Fruit fly (Drosophila melanogaster): ENCODE data around the gene CG1273.
A peak's percentile ranks its signal among the peaks of the same experiment; 100 is the strongest.

CG1273 gene

DNA sequence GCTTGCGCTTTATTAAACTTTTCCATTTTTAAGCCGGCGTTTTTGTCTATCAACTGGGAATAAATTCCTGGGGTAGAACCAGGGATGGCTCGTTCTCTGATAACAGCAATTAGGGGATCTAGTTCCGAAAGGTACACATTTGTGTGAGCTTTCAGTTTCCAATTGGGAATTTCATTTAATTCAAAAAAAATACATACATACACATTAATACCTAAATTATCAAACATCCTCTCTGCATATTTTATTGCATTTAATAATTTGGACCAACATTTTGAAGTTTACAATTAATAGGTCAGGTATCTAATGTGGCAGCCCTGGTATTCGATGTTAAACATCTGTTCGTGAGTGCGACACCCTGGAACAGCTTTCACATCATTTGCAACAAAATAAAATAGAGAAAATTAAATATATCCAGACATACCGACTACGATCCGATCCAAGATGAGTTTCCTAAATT is 4.4 kb upstream of the CG1273 start, which contains the start of the genes CG15011 and CG1309 (continued):
- TF ChIP-seq Hr78 (GFP tag; optimal IDR thresholded peaks at IDR 0.05) (no peak), GATAd (GFP tag; optimal IDR thresholded peaks at IDR 0.05) (peak; percentile 88), dmrt93B (GFP tag; optimal IDR thresholded peaks at IDR 0.05) (peak; percentile 48), br (GFP tag; optimal IDR thresholded peaks at IDR 0.05) (peak; percentile 83), Hr83 (GFP tag; optimal IDR thresholded peaks at IDR 0.05; ENCODE audit: poor library complexity, severe bottlenecking) (peak; percentile 47), Vsx2 (GFP tag; optimal IDR thresholded peaks at IDR 0.05; ENCODE audit: partially characterized antibody) (no peak), Jra (GFP tag; optimal IDR thresholded peaks at IDR 0.05) (peak; percentile 86), Sp1 (GFP tag; optimal IDR thresholded peaks at IDR 0.05) (peak; percentile 86)

DNA sequence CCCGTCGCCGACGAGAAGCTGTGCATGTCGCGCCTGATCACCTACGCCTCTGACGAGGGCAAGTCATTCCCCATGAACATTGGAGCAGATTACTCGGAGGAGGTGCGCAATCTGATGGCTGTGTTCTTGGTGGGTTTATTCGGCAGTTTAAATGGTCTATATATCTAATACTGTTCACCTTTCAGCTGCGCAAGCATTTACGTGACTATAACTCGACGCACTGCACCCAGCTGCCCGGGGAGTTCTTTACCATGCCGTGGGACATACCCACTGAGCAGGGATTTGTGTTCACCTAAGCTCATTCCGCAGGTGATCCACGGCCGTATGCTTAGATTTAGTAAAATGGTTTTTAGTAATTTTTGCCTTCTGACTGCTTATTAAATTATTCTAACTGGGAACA is 2.3 kb upstream of the CG1273 start:
- TF ChIP-seq ey (GFP tag; optimal IDR thresholded peaks at IDR 0.05) = no peak
- no peak for TF ChIP-seq sage (GFP tag; optimal IDR thresholded peaks at IDR 0.05)

DNA sequence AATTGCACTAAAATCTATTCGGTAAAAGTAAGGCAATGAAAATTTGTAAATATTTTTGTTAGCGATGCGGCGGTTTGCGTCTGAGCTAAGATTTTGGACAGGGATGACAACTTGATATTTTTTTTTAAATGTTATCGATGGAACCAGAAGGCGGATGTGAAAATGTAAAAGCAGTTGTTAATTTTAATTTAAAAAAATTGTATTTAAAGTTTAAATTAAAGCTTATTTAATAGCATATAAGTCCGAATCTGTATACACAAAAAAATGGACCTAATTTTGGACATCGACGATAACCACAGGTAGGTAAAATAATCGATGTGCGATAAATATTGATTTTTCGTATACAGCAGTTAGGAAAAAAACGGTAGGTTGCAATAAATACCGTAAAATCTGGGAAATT is 1.1 kb upstream of the CG1273 start, which contains the start of the genes CG11586 and VhaM9.7-a:
Gene CG11586, minus strand, starts transcription at position 87 of the 400 bp plus-strand sequence.
Gene VhaM9.7-a, plus strand, starts transcription at position 322 of the 400 bp plus-strand sequence.
- TF ChIP-seq psq (GFP tag; optimal IDR thresholded peaks at IDR 0.05) = peak; percentile 4
- no peak for TF ChIP-seq brk (GFP tag; optimal IDR thresholded peaks at IDR 0.05)
- TF ChIP-seq dmrt93B (GFP tag; optimal IDR thresholded peaks at IDR 0.05) = no peak
- TF ChIP-seq Abd-B (GFP tag; optimal IDR thresholded peaks at IDR 0.05) = no peak
- TF ChIP-seq dsf (GFP tag; optimal IDR thresholded peaks at IDR 0.05; ENCODE audit: borderline replicate concordance) = no peak
- TF ChIP-seq woc (GFP tag; optimal IDR thresholded peaks at IDR 0.05) = no peak
- no peak for TF ChIP-seq dl (GFP tag; optimal IDR thresholded peaks at IDR 0.05; ENCODE audit: insufficient read depth in 1 of 2, partially characterized antibody in 2 of 2)
- TF ChIP-seq Rel (GFP tag; optimal IDR thresholded peaks at IDR 0.05) = no peak
- no peak for TF ChIP-seq Rel (tag; optimal IDR thresholded peaks at IDR 0.05)
- peak in 1 of 2 experiments; percentile 21 for TF ChIP-seq foxo (GFP tag; optimal IDR thresholded peaks at IDR 0.05)
- no peak for TF ChIP-seq fru (GFP tag; optimal IDR thresholded peaks at IDR 0.05)
- TF ChIP-seq OdsH (GFP tag; optimal IDR thresholded peaks at IDR 0.05) = peak; percentile 1
- TF ChIP-seq sage (GFP tag; optimal IDR thresholded peaks at IDR 0.05) = no peak
- TF ChIP-seq h (GFP tag; optimal IDR thresholded peaks at IDR 0.05) = peak; percentile 9
- TF ChIP-seq GATAd (GFP tag; optimal IDR thresholded peaks at IDR 0.05) = no peak
- no peak for TF ChIP-seq Sp1 (GFP tag; optimal IDR thresholded peaks at IDR 0.05)
- TF ChIP-seq HLH106 (tag; optimal IDR thresholded peaks at IDR 0.05) = no peak
- no peak for TF ChIP-seq br (GFP tag; optimal IDR thresholded peaks at IDR 0.05)
- no peak for TF ChIP-seq CG32264 (GFP tag; optimal IDR thresholded peaks at IDR 0.05)
- TF ChIP-seq usp (GFP tag; optimal IDR thresholded peaks at IDR 0.05) = no peak
- TF ChIP-seq jim (GFP tag; optimal IDR thresholded peaks at IDR 0.05) = no peak
- no peak for TF ChIP-seq Dfd (GFP tag; optimal IDR thresholded peaks at IDR 0.05)
- TF ChIP-seq rgr (GFP tag; optimal IDR thresholded peaks at IDR 0.05) = peak; percentile 18
- TF ChIP-seq Hr83 (GFP tag; optimal IDR thresholded peaks at IDR 0.05; ENCODE audit: poor library complexity, severe bottlenecking) = no peak
- peak; percentile 4 for TF ChIP-seq Jra (GFP tag; optimal IDR thresholded peaks at IDR 0.05)

- TF ChIP-seq N (GFP tag; optimal IDR thresholded peaks at IDR 0.05) = no peak
- no peak for TF ChIP-seq ey (GFP tag; optimal IDR thresholded peaks at IDR 0.05)
- no peak for TF ChIP-seq GATAd (GFP tag; optimal IDR thresholded peaks at IDR 0.05)
- TF ChIP-seq dsf (GFP tag; optimal IDR thresholded peaks at IDR 0.05; ENCODE audit: borderline replicate concordance) = no peak
- TF ChIP-seq Myc (optimal IDR thresholded peaks at IDR 0.05) = no peak
- TF ChIP-seq Hr78 (GFP tag; optimal IDR thresholded peaks at IDR 0.05) = no peak
- no peak for TF ChIP-seq dl (GFP tag; optimal IDR thresholded peaks at IDR 0.05; ENCODE audit: insufficient read depth in 1 of 2, partially characterized antibody in 2 of 2)
Observed at dm6 chr3L:4264963-4265362, 1.4 kb downstream of the CG1273 start.

- TF ChIP-seq brk (GFP tag; optimal IDR thresholded peaks at IDR 0.05) (no peak), Hnf4 (GFP tag; optimal IDR thresholded peaks at IDR 0.05) (no peak), psq (GFP tag; optimal IDR thresholded peaks at IDR 0.05) (no peak), woc (GFP tag; optimal IDR thresholded peaks at IDR 0.05) (no peak), dl (GFP tag; optimal IDR thresholded peaks at IDR 0.05; ENCODE audit: insufficient read depth in 1 of 2, partially characterized antibody in 2 of 2) (no peak), usp (GFP tag; optimal IDR thresholded peaks at IDR 0.05) (no peak), Myc (optimal IDR thresholded peaks at IDR 0.05) (no peak), Rel (GFP tag; optimal IDR thresholded peaks at IDR 0.05) (no peak), Rel (tag; optimal IDR thresholded peaks at IDR 0.05) (no peak), CG32264 (GFP tag; optimal IDR thresholded peaks at IDR 0.05) (no peak), lola (GFP tag; optimal IDR thresholded peaks at IDR 0.05) (no peak), Abd-B (GFP tag; optimal IDR thresholded peaks at IDR 0.05) (no peak), jim (GFP tag; optimal IDR thresholded peaks at IDR 0.05) (no peak), ey (GFP tag; optimal IDR thresholded peaks at IDR 0.05) (no peak), sage (GFP tag; optimal IDR thresholded peaks at IDR 0.05) (no peak), Hr83 (GFP tag; optimal IDR thresholded peaks at IDR 0.05; ENCODE audit: poor library complexity, severe bottlenecking) (no peak), Dif (GFP tag; optimal IDR thresholded peaks at IDR 0.05; ENCODE audit: partially characterized antibody) (no peak), OdsH (GFP tag; optimal IDR thresholded peaks at IDR 0.05) (no peak)
Observed at dm6 chr3L:4265836-4266235, 2.3 kb downstream of the CG1273 start.
